Worm (Caenorhabditis elegans): ENCODE results near the gene mtrr-1.

- TF ChIP-seq ama-1 (optimal IDR thresholded peaks at IDR 0.05): no peak
- no peak for TF ChIP-seq hmg-4 (GFP tag; optimal IDR thresholded peaks at IDR 0.05)
- TF ChIP-seq ceh-36 (tag; optimal IDR thresholded peaks at IDR 0.05): no peak
- TF ChIP-seq hmbx-1 (tag; optimal IDR thresholded peaks at IDR 0.05): no peak
- no peak for TF ChIP-seq ceh-13 (GFP tag; optimal IDR thresholded peaks at IDR 0.05)
- TF ChIP-seq flt-1 (GFP tag; IDR thresholded peaks at IDR 0.05): no peak
- TF ChIP-seq sea-1 (GFP tag; conservative IDR thresholded peaks at IDR 0.05): no peak
- no peak for TF ChIP-seq scrt-1 (GFP tag; IDR thresholded peaks at IDR 0.05)
- no peak for TF ChIP-seq F13C5.2 (tag; optimal IDR thresholded peaks at IDR 0.05)
- TF ChIP-seq B0310.2 (tag; optimal IDR thresholded peaks at IDR 0.05): no peak
Observed at ce11 chrII:9281595-9281994, 4.2 kb upstream of the mtrr-1 start.

Data from whole organism, early embryonic.